Worm (Caenorhabditis elegans) whole organism, L1 larva: Measurements from ENCODE around the gene ipp-5.

Experiments
- elt-3 ChIP-seq, 6 experiments: fragments of 150-350 bp in 1 of 6; sonication (generic microtip); optimal IDR thresholded peaks; 2 replicates each; lab custom pipeline; 2017 to 2018; ENCODE audit warnings: missing biosample characterization in 6 of 6, missing genetic modification characterization in 6 of 6, inconsistent platforms in 1 of 6
- vab-15 ChIP-seq: sonication (generic microtip); optimal IDR thresholded peaks from 2 replicates; lab custom pipeline; 2017; ENCODE audit warnings: missing genotype, mild to moderate bottlenecking, missing genetic modification characterization, missing compliant biosample characterization

Gene ipp-5

ce11 chrX:6082660-6083059 lies 51.4 kb downstream of the ipp-5 start, which contains the start of gene C45B2.3:
Gene C45B2.3, plus strand, starts transcription at chrX:6082960.
- no peak for TF ChIP-seq elt-3 (tag; optimal IDR thresholded peaks at IDR 0.05; lab: Kevin White, UChicago)
- TF ChIP-seq vab-15 (tag; lab: Kevin White, UChicago) = no peak
- TF ChIP-seq, all 84 proteins: peak for 0
